Fruit fly (Drosophila melanogaster) whole organism, wandering third instar larva: ENCODE measurements around the gene CG13699.

Source experiments
- Abd-B ChIP-seq: fragments of >200 bp; optimal IDR thresholded peaks from 2 replicates; lab custom pipeline; 2017; ENCODE audit warnings: missing biosample characterization, missing genetic modification characterization
- CG9705 ChIP-seq: fragments of 200-800 bp; sonication (Bioruptor generic); optimal IDR thresholded peaks from 2 replicates; lab custom pipeline; 2018; ENCODE audit warnings: missing biosample characterization, mild to moderate bottlenecking, missing genetic modification characterization
- CrebA ChIP-seq: fragments of 200-800 bp; sonication (Bioruptor generic); optimal IDR thresholded peaks from 2 replicates; lab custom pipeline; 2016; ENCODE audit warnings: missing biosample characterization, mild to moderate bottlenecking, missing genetic modification characterization, borderline replicate concordance
- Dfd ChIP-seq: fragments of >200 bp; optimal IDR thresholded peaks from 2 replicates; lab custom pipeline; 2017; ENCODE audit warnings: missing biosample characterization, missing genetic modification characterization
- Dif ChIP-seq: fragments of 200-275, 200-300 bp; sonication (Bioruptor generic); optimal IDR thresholded peaks from 2 replicates; lab custom pipeline; 2018; ENCODE audit warnings: missing biosample characterization, missing genetic modification characterization; ENCODE audit not compliant: partially characterized antibody
- GATAd ChIP-seq: sonication (Bioruptor generic); optimal IDR thresholded peaks from 2 replicates; lab custom pipeline; 2016; ENCODE audit warnings: missing biosample characterization, missing genetic modification characterization
- HLH106 ChIP-seq: fragments of 200-800 bp; optimal IDR thresholded peaks from 3 replicates; lab custom pipeline; 2019; ENCODE audit warnings: missing biosample characterization, mild to moderate bottlenecking, missing genetic modification characterization, moderate library complexity
- Hnf4 ChIP-seq: fragments of 200-800 bp; sonication (Bioruptor generic); optimal IDR thresholded peaks from 2 replicates; lab custom pipeline; 2016; ENCODE audit warnings: missing biosample characterization, mild to moderate bottlenecking, missing genetic modification characterization
- Hr78 ChIP-seq: fragments of >200 bp; optimal IDR thresholded peaks from 2 replicates; lab custom pipeline; 2017; ENCODE audit warnings: missing biosample characterization, missing genetic modification characterization
- Hr83 ChIP-seq: fragments of 200-300 bp; sonication (Bioruptor generic); optimal IDR thresholded peaks from 2 replicates; lab custom pipeline; 2016; ENCODE audit warnings: missing biosample characterization, mild to moderate bottlenecking, missing genetic modification characterization, moderate library complexity; ENCODE audit not compliant: poor library complexity, severe bottlenecking
- Jra ChIP-seq: sonication (Bioruptor generic); optimal IDR thresholded peaks from 2 replicates; lab custom pipeline; 2016; ENCODE audit warnings: missing biosample characterization, missing genetic modification characterization
- Mio ChIP-seq: sonication (Bioruptor generic); optimal IDR thresholded peaks from 2 replicates; lab custom pipeline; 2016; ENCODE audit warnings: missing biosample characterization, missing genetic modification characterization
- Myc ChIP-seq: fragments of >200 bp; optimal IDR thresholded peaks from 2 replicates; lab custom pipeline; 2017
- N ChIP-seq: fragments of >200 bp; optimal IDR thresholded peaks from 2 replicates; lab custom pipeline; 2018; ENCODE audit warnings: missing biosample characterization, missing external identifiers, missing genetic modification characterization
- OdsH ChIP-seq: fragments of 200-800 bp; sonication (Bioruptor generic); optimal IDR thresholded peaks from 2 replicates; lab custom pipeline; 2016; ENCODE audit warnings: missing biosample characterization, mild to moderate bottlenecking, missing genetic modification characterization
- Rel ChIP-seq, 2 experiments: fragments of 200-800 bp; sonication (Bioruptor generic) in 1 of 2; optimal IDR thresholded peaks; 2 replicates in 1 of 2; 3 replicates in 1 of 2; lab custom pipeline; 2016 to 2019; ENCODE audit warnings: mild to moderate bottlenecking in 2 of 2, missing biosample characterization in 2 of 2, missing genetic modification characterization in 2 of 2, moderate library complexity in 1 of 2
- Sp1 ChIP-seq: fragments of 200-800 bp; sonication (Bioruptor generic); optimal IDR thresholded peaks from 3 replicates; lab custom pipeline; 2019; ENCODE audit warnings: missing biosample characterization, mild to moderate bottlenecking, missing genetic modification characterization, moderate library complexity
- Vsx2 ChIP-seq: fragments of 200-300, 225-300 bp; sonication (Bioruptor generic); optimal IDR thresholded peaks from 2 replicates; lab custom pipeline; 2018; ENCODE audit warnings: missing biosample characterization, missing genetic modification characterization; ENCODE audit not compliant: partially characterized antibody
- br ChIP-seq: fragments of 200-800 bp; sonication (Bioruptor generic); optimal IDR thresholded peaks from 2 replicates; lab custom pipeline; 2016; ENCODE audit warnings: missing biosample characterization, missing genetic modification characterization
- brk ChIP-seq: fragments of 200-800 bp; sonication (Bioruptor generic); optimal IDR thresholded peaks from 2 replicates; lab custom pipeline; 2016; ENCODE audit warnings: missing biosample characterization, mild to moderate bottlenecking, missing genetic modification characterization
- dl ChIP-seq, 2 experiments: fragments of 175-275, 200-275 bp in 1 of 2; fragments of 200-275 bp in 1 of 2; sonication (Bioruptor generic); optimal IDR thresholded peaks; lab custom pipeline; 2018; ENCODE audit warnings: mild to moderate bottlenecking in 2 of 2, missing biosample characterization in 2 of 2, missing genetic modification characterization in 2 of 2, moderate library complexity in 2 of 2; ENCODE audit not compliant: partially characterized antibody in 2 of 2, insufficient read depth in 1 of 2
- dmrt93B ChIP-seq: fragments of 200-800 bp; sonication (Bioruptor generic); optimal IDR thresholded peaks from 2 replicates; lab custom pipeline; 2018; ENCODE audit warnings: missing biosample characterization, mild to moderate bottlenecking, missing genetic modification characterization
- dsf ChIP-seq: sonication (Bioruptor generic); optimal IDR thresholded peaks from 2 replicates; lab custom pipeline; 2016; ENCODE audit warnings: missing biosample characterization, missing genetic modification characterization, borderline replicate concordance
- ey ChIP-seq: fragments of 200-800 bp; sonication (Bioruptor generic); optimal IDR thresholded peaks from 2 replicates; lab custom pipeline; 2016; ENCODE audit warnings: missing biosample characterization, missing genetic modification characterization
- fru ChIP-seq: fragments of 200-800 bp; sonication (Bioruptor generic); optimal IDR thresholded peaks from 3 replicates; lab custom pipeline; 2016; ENCODE audit warnings: missing biosample characterization, mild to moderate bottlenecking, missing genetic modification characterization
- h ChIP-seq: fragments of 200-800 bp; sonication (Bioruptor generic); optimal IDR thresholded peaks from 3 replicates; lab custom pipeline; 2016; ENCODE audit warnings: missing biosample characterization, mild to moderate bottlenecking, missing genetic modification characterization
- jim ChIP-seq: fragments of 175-275, 200-325 bp; sonication (Bioruptor generic); optimal IDR thresholded peaks from 2 replicates; lab custom pipeline; 2016; ENCODE audit warnings: missing biosample characterization, mild to moderate bottlenecking, missing genetic modification characterization
- pan ChIP-seq: fragments of >200 bp; optimal IDR thresholded peaks from 2 replicates; lab custom pipeline; 2017
- psq ChIP-seq: fragments of 200-800 bp; sonication (Bioruptor generic); optimal IDR thresholded peaks from 3 replicates; lab custom pipeline; 2017; ENCODE audit warnings: missing biosample characterization, mild to moderate bottlenecking, missing genetic modification characterization, moderate library complexity
- sage ChIP-seq: fragments of 200-800 bp; sonication (Bioruptor generic); optimal IDR thresholded peaks from 2 replicates; lab custom pipeline; 2016; ENCODE audit warnings: missing biosample characterization, mild to moderate bottlenecking, missing genetic modification characterization
- sv ChIP-seq: fragments of 200-800 bp; sonication (Bioruptor generic); optimal IDR thresholded peaks from 3 replicates; lab custom pipeline; 2016; ENCODE audit warnings: missing biosample characterization, missing genetic modification characterization
- tai ChIP-seq: sonication (Bioruptor generic); optimal IDR thresholded peaks from 2 replicates; lab custom pipeline; 2016; ENCODE audit warnings: missing biosample characterization, missing genetic modification characterization
- usp ChIP-seq: fragments of >200 bp; optimal IDR thresholded peaks from 2 replicates; lab custom pipeline; 2017; ENCODE audit warnings: missing biosample characterization, missing genetic modification characterization
- woc ChIP-seq: sonication (Bioruptor generic); optimal IDR thresholded peaks from 2 replicates; lab custom pipeline; 2016; ENCODE audit warnings: missing biosample characterization, mild to moderate bottlenecking, missing genetic modification characterization

The CG13699 gene

dm6 chr3L:18173668-18174067 is 11.3 kb upstream of the CG13699 start:
- TF ChIP-seq sv (GFP tag; lab: Kevin White, UChicago) (no peak), Myc (lab: Kevin White, UChicago) (no peak), OdsH (no peak), woc (no peak), Sp1 (GFP tag; lab: Kevin White, UChicago) (no peak), dmrt93B (GFP tag; lab: Kevin White, UChicago) (no peak), N (GFP tag; lab: Kevin White, UChicago) (no peak), Vsx2 (GFP tag; lab: Kevin White, UChicago) (no peak), br (GFP tag; lab: Kevin White, UChicago) (no peak), h (GFP tag; lab: Kevin White, UChicago) (no peak), Abd-B (GFP tag; lab: Kevin White, UChicago) (no peak), ey (GFP tag; lab: Kevin White, UChicago) (no peak)

DNA sequence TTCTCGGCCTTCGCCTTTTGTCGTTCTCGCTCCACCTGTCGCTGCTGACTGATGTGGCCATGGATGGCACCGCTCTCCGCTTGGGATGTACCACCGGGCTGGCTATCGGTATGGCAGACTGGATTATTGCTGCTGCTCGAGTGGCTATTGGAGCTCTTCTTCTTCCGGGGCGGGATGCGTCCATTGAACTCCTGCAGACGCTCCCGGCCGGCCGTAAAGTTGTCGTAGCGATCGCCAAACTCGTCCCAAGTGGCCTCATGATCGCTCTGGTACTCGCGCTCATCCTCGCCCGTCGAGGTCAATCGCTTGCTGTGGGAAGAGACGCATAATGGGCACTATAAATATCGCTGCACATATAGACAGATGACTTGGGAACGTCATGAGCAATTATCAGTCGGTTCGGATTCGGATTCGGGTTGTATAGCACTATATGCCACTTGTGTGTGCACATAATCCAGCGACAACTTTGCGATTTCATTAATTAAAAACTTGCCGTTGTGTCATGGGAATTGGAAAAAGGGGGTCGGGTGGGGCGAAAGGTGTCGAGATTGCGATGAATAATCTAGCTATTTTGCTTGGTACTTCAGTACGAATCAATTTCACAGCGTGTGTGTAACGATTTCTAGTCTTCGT is 9.9 kb upstream of the CG13699 start:
- TF ChIP-seq Hr83 (GFP tag; lab: Kevin White, UChicago): no peak
- no peak for TF ChIP-seq br (GFP tag; lab: Kevin White, UChicago)
- TF ChIP-seq Hnf4 (GFP tag; lab: Kevin White, UChicago): no peak
- TF ChIP-seq N (GFP tag; lab: Kevin White, UChicago): no peak
- no peak for TF ChIP-seq dmrt93B (GFP tag; lab: Kevin White, UChicago)

- TF ChIP-seq dl (GFP tag; optimal IDR thresholded peaks at IDR 0.05; lab: Kevin White, UChicago; ENCODE audit: insufficient read depth in 1 of 2, partially characterized antibody in 2 of 2) (no peak), Myc (lab: Kevin White, UChicago) (no peak), Dfd (GFP tag; lab: Kevin White, UChicago) (no peak), HLH106 (no peak), fru (GFP tag; lab: Kevin White, UChicago) (no peak), psq (no peak), ey (GFP tag; lab: Kevin White, UChicago) (no peak), Rel (GFP tag; optimal IDR thresholded peaks at IDR 0.05; lab: Kevin White, UChicago) (no peak), Rel (tag; optimal IDR thresholded peaks at IDR 0.05; lab: Kevin White, UChicago) (no peak), N (GFP tag; lab: Kevin White, UChicago) (no peak), Mio (GFP tag; lab: Kevin White, UChicago) (no peak), GATAd (no peak), Hr83 (GFP tag; lab: Kevin White, UChicago) (no peak), pan (lab: Kevin White, UChicago) (no peak)
These were observed 8.8 kb upstream of the CG13699 start for dm6 chr3L:18171093-18171492.

DNA sequence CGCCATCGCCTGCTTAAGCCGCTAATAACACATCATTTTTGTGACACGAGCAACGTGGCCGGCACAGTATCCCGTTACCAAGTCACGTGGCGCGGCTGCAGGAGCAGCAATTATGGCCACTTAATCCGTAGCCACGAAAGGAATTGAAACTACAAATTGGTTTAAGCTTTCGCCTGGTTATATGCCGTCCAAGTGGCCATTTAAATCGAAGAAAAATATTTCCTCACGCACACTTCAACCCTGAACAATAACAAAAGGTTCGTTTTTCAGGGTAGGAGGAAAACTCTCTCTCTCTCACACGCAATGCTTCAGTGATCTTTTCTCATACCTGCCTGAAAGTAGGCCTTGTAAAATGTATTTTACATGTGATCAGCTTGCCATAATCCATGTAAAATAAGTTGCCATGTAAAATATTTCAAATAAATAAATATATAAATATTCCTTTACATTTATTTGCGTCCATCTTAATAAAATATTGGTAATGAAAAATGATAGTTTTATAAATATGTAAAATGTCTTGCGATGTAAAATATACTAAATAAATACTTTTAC is 4.7 kb upstream of the CG13699 start:
- no peak for TF ChIP-seq Vsx2 (GFP tag; lab: Kevin White, UChicago)
- no peak for TF ChIP-seq usp (GFP tag; lab: Kevin White, UChicago)
- TF ChIP-seq h (GFP tag; lab: Kevin White, UChicago): no peak
- TF ChIP-seq Dif: peak; percentile 1
- TF ChIP-seq ey (GFP tag; lab: Kevin White, UChicago): no peak
- no peak for TF ChIP-seq dsf
- TF ChIP-seq dmrt93B (GFP tag; lab: Kevin White, UChicago): no peak
- TF ChIP-seq Hr78: no peak
- no peak for TF ChIP-seq Mio (GFP tag; lab: Kevin White, UChicago)
- TF ChIP-seq tai (GFP tag; lab: Kevin White, UChicago): no peak
- no peak for TF ChIP-seq fru (GFP tag; lab: Kevin White, UChicago)
- TF ChIP-seq Sp1 (GFP tag; lab: Kevin White, UChicago): no peak
- peak; percentile 60 for TF ChIP-seq Myc (lab: Kevin White, UChicago)
- no peak for TF ChIP-seq Hr83 (GFP tag; lab: Kevin White, UChicago)
- TF ChIP-seq, all 38 proteins: peak for 2

DNA sequence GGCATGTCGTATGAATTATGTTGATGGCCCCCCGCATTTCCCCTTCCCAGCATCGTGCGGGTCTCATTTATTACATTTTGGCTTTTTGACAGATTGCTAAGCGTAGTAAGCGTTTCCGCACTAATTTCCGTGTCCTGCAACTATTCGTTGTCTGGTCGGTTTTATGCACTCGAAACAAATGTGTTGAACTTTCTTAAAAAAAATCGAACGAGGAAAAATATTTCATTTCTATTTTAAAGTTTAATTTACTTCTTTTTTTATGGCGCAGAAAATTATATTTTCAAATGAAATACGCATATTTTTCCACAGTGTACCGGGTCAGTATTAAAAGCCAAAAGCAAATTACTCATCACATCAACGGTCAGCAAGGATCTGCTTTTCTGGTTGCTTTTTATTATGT is 2.5 kb upstream of the CG13699 start:
- TF ChIP-seq Jra (GFP tag; lab: Kevin White, UChicago) (no peak), brk (GFP tag; lab: Kevin White, UChicago) (no peak), GATAd (no peak), Vsx2 (GFP tag; lab: Kevin White, UChicago) (no peak), tai (GFP tag; lab: Kevin White, UChicago) (no peak), CG9705 (GFP tag; lab: Kevin White, UChicago) (no peak), sage (GFP tag; lab: Kevin White, UChicago) (no peak), CrebA (no peak), Hr83 (GFP tag; lab: Kevin White, UChicago) (no peak), pan (lab: Kevin White, UChicago) (no peak), h (GFP tag; lab: Kevin White, UChicago) (no peak), dmrt93B (GFP tag; lab: Kevin White, UChicago) (no peak), jim (GFP tag; lab: Kevin White, UChicago) (no peak), Myc (lab: Kevin White, UChicago) (no peak), dsf (no peak), HLH106 (no peak), Sp1 (GFP tag; lab: Kevin White, UChicago) (no peak), ey (GFP tag; lab: Kevin White, UChicago) (no peak), Mio (GFP tag; lab: Kevin White, UChicago) (no peak)
- TF ChIP-seq, all 38 proteins: peak for 0
